Fruit fly (Drosophila melanogaster) whole organism, pupa: ENCODE data around the gene Sirt4.

Source experiments
- CG10348 ChIP-seq: fragments of 200-800 bp; sonication (Bioruptor generic); IDR thresholded peaks from 2 replicates; pipeline ENCODE4 v1.3.6; 2022; ENCODE audit warnings: missing biosample characterization, missing genetic modification characterization
- CG12605 ChIP-seq: fragments of 200-800 bp; sonication (Bioruptor generic); IDR thresholded peaks from 2 replicates; pipeline ENCODE4 v1.3.6; 2022; ENCODE audit warnings: missing biosample characterization, missing genetic modification characterization
- CG14655 ChIP-seq: fragments of 200-800 bp; sonication (Bioruptor generic); optimal IDR thresholded peaks from 3 replicates; lab custom pipeline; 2017; ENCODE audit warnings: mild to moderate bottlenecking, missing biosample characterization, missing genetic modification reagents, missing genetic modification characterization
- CG32121 ChIP-seq: fragments of 200-800 bp; sonication (Bioruptor generic); IDR thresholded peaks from 2 replicates; pipeline ENCODE4 v1.3.6; 2022; ENCODE audit warnings: missing biosample characterization, missing genetic modification characterization
- CG34367 ChIP-seq: fragments of 200-800 bp; sonication (Bioruptor generic); optimal IDR thresholded peaks from 2 replicates; lab custom pipeline; 2018; ENCODE audit warnings: missing biosample characterization, mild to moderate bottlenecking, missing genetic modification characterization
- CG4496 ChIP-seq: fragments of 200-800 bp; sonication (Bioruptor generic); IDR thresholded peaks from 3 replicates; pipeline ENCODE4 v1.3.6; 2022; ENCODE audit warnings: missing biosample characterization, missing genetic modification characterization
- CG8301 ChIP-seq: fragments of 200-800 bp; sonication (Bioruptor generic); optimal IDR thresholded peaks from 2 replicates; lab custom pipeline; 2018; ENCODE audit warnings: missing biosample characterization, mild to moderate bottlenecking, missing genetic modification characterization
- EcR ChIP-seq: fragments of 200-800 bp; sonication (Bioruptor generic); optimal IDR thresholded peaks from 3 replicates; lab custom pipeline; 2019; ENCODE audit warnings: missing biosample characterization, missing genetic modification characterization, mild to moderate bottlenecking, moderate library complexity, missing genetic modification reagents
- Ets98B ChIP-seq: fragments of 200-800 bp; sonication (Bioruptor generic); IDR thresholded peaks from 2 replicates; pipeline ENCODE4 v1.3.6; 2022; ENCODE audit warnings: missing biosample characterization, missing genetic modification characterization
- Pif1B ChIP-seq: fragments of 200-800 bp; sonication (Bioruptor generic); optimal IDR thresholded peaks from 3 replicates; lab custom pipeline; 2016; ENCODE audit warnings: missing biosample characterization, missing genetic modification characterization
- Snoo ChIP-seq: fragments of 200-800 bp; sonication (Bioruptor generic); optimal IDR thresholded peaks from 3 replicates; lab custom pipeline; 2017; ENCODE audit warnings: missing biosample characterization, mild to moderate bottlenecking, missing genetic modification characterization, inconsistent platforms
- gl ChIP-seq: fragments of 200-800 bp; sonication (Bioruptor generic); optimal IDR thresholded peaks from 2 replicates; lab custom pipeline; 2018; ENCODE audit warnings: missing biosample characterization, mild to moderate bottlenecking, missing genetic modification characterization

dm6 chrX:5649387-5649786 lies 16.4 kb downstream of the Sirt4 start:
- TF ChIP-seq CG8301 (tag; lab: Kevin White, UChicago) (no peak), CG32121 (GFP tag; lab: Robert Waterston, UW) (no peak), CG12605 (GFP tag; lab: Robert Waterston, UW) (no peak), EcR (GFP tag; lab: Kevin White, UChicago) (peak; percentile 62), Pif1B (GFP tag; lab: Kevin White, UChicago) (no peak), CG34367 (no peak), CG10348 (GFP tag; lab: Robert Waterston, UW) (no peak), gl (tag; lab: Kevin White, UChicago) (no peak), CG14655 (GFP tag; lab: Kevin White, UChicago) (no peak), Ets98B (GFP tag; lab: Robert Waterston, UW) (no peak), CG4496 (GFP tag; lab: Robert Waterston, UW) (no peak), Snoo (no peak)
